Fruit fly (Drosophila melanogaster): ENCODE results near the gene mib1.

Gene mib1

DNA sequence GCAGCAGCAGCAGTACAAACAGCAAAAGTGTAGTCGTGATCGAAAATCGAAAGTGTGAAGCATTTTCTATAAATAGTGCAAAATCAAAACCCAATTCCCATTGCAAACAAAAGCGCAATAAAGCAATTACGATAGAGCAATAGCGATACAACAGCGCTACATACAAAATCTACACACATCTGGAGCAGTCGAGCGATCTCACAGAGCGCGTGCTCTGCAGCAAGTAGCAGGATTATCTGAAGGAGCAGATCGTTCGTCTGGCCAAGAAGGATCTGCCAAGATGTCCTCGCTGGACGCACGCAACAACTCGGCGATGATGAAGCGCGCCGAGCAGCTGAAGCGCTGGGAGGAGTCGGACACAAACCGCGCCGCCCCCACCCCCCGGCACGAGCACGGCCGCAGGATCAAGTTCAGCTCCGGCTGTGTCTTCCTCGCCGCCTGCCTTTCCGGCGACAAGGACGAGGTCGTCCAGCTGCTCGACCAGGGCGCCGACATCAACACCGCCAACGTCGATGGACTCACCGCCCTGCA is 41.5 kb upstream of the mib1 start:
- TF ChIP-seq D1 (tag; optimal IDR thresholded peaks at IDR 0.05) (no peak), CG9948 (tag; optimal IDR thresholded peaks at IDR 0.05) (no peak), rn (GFP tag; IDR thresholded peaks at IDR 0.05) (no peak), CG17806 (tag; optimal IDR thresholded peaks at IDR 0.05) (no peak), Pif1A (GFP tag; optimal IDR thresholded peaks at IDR 0.05) (no peak), CG32121 (GFP tag; IDR thresholded peaks at IDR 0.05) (no peak), CG8301 (tag; optimal IDR thresholded peaks at IDR 0.05) (no peak), Snoo (tag; optimal IDR thresholded peaks at IDR 0.05) (no peak), EcR (GFP tag; optimal IDR thresholded peaks at IDR 0.05) (no peak), CG13204 (GFP tag; optimal IDR thresholded peaks at IDR 0.05) (no peak), CG10348 (GFP tag; IDR thresholded peaks at IDR 0.05) (no peak), fd96Ca (GFP tag; IDR thresholded peaks at IDR 0.05) (no peak), Pif1B (GFP tag; optimal IDR thresholded peaks at IDR 0.05) (no peak), CG4496 (GFP tag; IDR thresholded peaks at IDR 0.05) (no peak), gl (tag; optimal IDR thresholded peaks at IDR 0.05) (no peak), Ets98B (GFP tag; IDR thresholded peaks at IDR 0.05) (no peak), CG34367 (tag; optimal IDR thresholded peaks at IDR 0.05) (no peak), CG8159 (tag; optimal IDR thresholded peaks at IDR 0.05) (no peak), CG14655 (GFP tag; optimal IDR thresholded peaks at IDR 0.05) (no peak), CG12605 (GFP tag; IDR thresholded peaks at IDR 0.05) (no peak)

DNA sequence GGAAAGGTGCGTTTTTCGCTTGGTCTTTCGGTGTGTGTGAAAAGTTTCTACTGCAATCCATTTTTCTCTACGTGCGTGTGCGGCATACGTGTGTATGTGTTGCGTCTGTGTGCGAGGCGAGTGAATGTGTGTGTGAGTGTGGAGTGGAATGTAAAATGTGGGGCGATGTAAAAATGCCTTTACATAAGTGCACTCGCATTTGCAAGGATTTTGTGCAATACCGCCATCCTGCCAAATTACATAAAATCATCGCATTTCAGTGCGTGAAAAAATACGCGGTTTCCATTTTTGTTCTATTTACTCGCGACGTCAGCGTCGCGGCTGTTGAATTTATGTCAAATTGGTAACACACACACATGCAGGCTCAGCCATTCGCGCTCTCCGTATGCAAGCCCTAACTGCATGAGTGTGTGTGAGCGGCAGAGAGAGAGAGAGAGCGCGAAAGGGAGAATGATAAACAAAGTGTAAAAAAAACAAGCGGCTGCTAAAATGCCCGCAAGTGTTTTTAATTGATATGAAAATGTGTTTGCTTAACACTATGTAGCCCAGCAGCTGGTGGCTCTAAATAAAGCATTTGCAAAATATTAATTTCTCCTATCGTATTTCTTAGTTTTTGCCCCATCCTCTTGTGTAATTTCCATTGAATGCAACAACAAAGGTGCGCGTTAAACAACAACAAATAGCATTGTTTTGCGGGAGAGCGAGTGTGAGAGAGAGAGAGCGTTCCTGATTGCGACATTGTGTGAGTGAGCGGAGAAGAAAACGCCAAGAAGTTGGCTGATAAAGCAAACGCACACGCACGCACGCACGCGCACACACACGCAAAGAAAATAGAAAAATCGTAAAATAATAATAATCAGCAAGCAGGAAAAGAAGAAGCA is 40.8 kb upstream of the mib1 start:
- TF ChIP-seq fd96Ca (GFP tag; IDR thresholded peaks at IDR 0.05), result peak; percentile 21; the same call in 1 of the 3 replicates
- peak; percentile 8 for TF ChIP-seq D1 (tag; optimal IDR thresholded peaks at IDR 0.05)
- peak; percentile 25 for TF ChIP-seq CG8159 (tag; optimal IDR thresholded peaks at IDR 0.05)
- TF ChIP-seq CG10348 (GFP tag; IDR thresholded peaks at IDR 0.05), result no peak
- TF ChIP-seq Snoo (tag; optimal IDR thresholded peaks at IDR 0.05), result no peak
- TF ChIP-seq CG14655 (GFP tag; optimal IDR thresholded peaks at IDR 0.05), result peak; percentile 13
- peak; percentile 45 for TF ChIP-seq gl (tag; optimal IDR thresholded peaks at IDR 0.05)
- TF ChIP-seq Ets98B (GFP tag; IDR thresholded peaks at IDR 0.05), result 0 out of 2 replicates have a peak, but pooled peaks have one; percentile 12
- TF ChIP-seq CG4496 (GFP tag; IDR thresholded peaks at IDR 0.05), result 0 out of 3 replicates have a peak, but pooled peaks have one; percentile 13
- TF ChIP-seq CG8301 (tag; optimal IDR thresholded peaks at IDR 0.05), result peak; percentile 13
- TF ChIP-seq rn (GFP tag; IDR thresholded peaks at IDR 0.05), result no peak
- TF ChIP-seq Pif1A (GFP tag; optimal IDR thresholded peaks at IDR 0.05), result peak; percentile 50
- TF ChIP-seq CG13204 (GFP tag; optimal IDR thresholded peaks at IDR 0.05), result peak; percentile 8
- TF ChIP-seq CG17806 (tag; optimal IDR thresholded peaks at IDR 0.05), result no peak
- TF ChIP-seq EcR (GFP tag; optimal IDR thresholded peaks at IDR 0.05), result peak; percentile 33
- peak; percentile 45 for TF ChIP-seq Pif1B (GFP tag; optimal IDR thresholded peaks at IDR 0.05)
- no peak for TF ChIP-seq CG32121 (GFP tag; IDR thresholded peaks at IDR 0.05)

DNA sequence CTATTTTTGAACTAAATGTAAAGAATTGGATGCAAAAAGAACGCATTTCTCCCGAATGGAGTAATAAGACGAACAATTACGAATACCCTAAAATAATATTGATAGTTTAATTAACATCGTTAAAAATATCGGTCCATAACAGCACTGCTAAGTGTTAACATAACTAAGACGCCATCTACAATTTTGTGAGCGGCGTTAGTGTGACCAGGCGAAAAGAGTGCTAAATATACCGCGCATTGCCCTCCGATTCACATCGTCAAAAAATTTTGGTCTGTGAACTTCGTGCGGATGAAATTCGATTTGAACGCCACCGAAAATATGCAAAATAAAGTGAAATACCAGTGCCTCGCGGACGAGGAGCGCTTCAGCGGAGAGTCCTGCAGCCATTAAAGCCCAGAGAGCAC is 40.1 kb upstream of the mib1 start, which contains the start of gene Mbs:
TSS of gene Mbs (plus strand) at position 241 of the 404 bp plus-strand sequence.
- no peak for TF ChIP-seq CG9948 (tag; optimal IDR thresholded peaks at IDR 0.05)
- peak; percentile 36; the same call in 1 of the 2 replicates for TF ChIP-seq Ets98B (GFP tag; IDR thresholded peaks at IDR 0.05)
- TF ChIP-seq fd96Ca (GFP tag; IDR thresholded peaks at IDR 0.05), result no peak
- TF ChIP-seq CG12605 (GFP tag; IDR thresholded peaks at IDR 0.05), result no peak
- peak; percentile 10 for TF ChIP-seq CG15710 (tag; optimal IDR thresholded peaks at IDR 0.05)
- no peak for TF ChIP-seq CG8301 (tag; optimal IDR thresholded peaks at IDR 0.05)
- peak; percentile 1 for TF ChIP-seq Snoo (tag; optimal IDR thresholded peaks at IDR 0.05)

DNA sequence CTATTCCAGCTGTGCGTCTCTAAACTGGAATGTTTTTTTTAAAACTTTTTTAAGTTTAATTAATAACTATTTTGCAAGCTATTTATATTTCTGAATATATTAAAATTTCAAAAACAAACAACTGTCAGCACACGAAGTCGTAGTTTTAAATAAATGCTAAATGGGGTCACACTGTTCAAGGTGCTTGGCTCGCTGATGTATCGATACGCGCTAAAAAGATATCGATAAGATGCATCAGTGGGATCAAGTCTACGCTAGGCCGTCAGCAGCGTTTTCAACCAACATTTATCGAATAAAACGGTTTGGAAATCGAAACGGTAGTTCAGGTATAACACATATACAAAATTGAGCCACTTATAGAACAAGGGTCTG is 39.3 kb upstream of the mib1 start, which contains the start of gene Diap1:
TSS of gene Diap1 (minus strand) at position 148 of the 372 bp plus-strand sequence.
- no peak for TF ChIP-seq Pif1B (GFP tag; optimal IDR thresholded peaks at IDR 0.05)
- peak; percentile 12; the same call in 1 of the 3 replicates for TF ChIP-seq CG4496 (GFP tag; IDR thresholded peaks at IDR 0.05)

DNA sequence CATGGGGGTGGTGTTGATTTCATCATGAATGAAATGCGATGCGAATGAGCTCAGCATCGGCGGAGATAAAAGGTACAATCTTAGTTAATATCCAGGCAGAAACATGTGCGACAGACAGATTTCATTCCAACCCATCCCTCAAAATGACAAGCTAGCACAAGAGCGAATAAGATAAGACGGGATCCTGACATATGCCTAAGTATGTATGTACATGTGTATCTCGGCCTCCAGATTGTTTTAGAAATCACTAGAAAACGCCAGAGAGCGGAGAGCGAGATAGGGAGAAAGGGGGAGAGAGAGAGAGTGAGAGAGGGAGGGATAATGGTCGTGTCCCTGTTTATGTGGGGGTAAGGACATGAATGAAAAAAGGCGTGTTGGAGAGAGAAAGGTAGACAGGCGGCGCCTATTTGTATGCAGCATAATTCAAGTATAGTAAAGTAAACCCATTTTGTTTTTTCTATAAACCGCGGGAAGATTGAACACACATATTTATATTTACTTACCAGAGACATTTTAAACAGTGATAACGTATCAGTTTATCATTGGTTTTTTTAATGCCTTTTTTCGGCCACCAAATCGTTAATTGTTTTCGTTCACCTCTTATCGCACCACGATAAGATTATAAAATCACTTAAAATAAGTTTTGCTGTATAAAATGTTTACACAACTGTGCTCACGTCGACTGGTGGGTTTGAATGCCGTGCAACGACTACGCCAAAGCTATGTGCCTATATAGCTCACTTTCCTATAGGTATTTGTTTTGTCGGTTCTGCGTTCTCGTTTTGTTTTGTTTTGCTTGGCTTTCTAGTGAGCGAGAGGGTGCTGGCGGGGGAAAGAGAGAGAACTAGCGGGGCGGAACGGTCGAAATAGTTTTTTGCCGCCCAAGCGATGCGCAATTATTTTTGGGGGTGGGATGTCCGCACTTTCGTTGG is 38.6 kb upstream of the mib1 start:
- peak; percentile 67; the same call in 2 of the 3 replicates for TF ChIP-seq fd96Ca (GFP tag; IDR thresholded peaks at IDR 0.05)
- peak; percentile 66 for TF ChIP-seq rn (GFP tag; IDR thresholded peaks at IDR 0.05)
- TF ChIP-seq CG13204 (GFP tag; optimal IDR thresholded peaks at IDR 0.05), result peak; percentile 20
- TF ChIP-seq CG12605 (GFP tag; IDR thresholded peaks at IDR 0.05), result peak; percentile 65; the same call in 1 of the 2 replicates
- TF ChIP-seq CG14655 (GFP tag; optimal IDR thresholded peaks at IDR 0.05), result peak; percentile 42
- TF ChIP-seq CG34367 (tag; optimal IDR thresholded peaks at IDR 0.05), result no peak
- TF ChIP-seq Snoo (tag; optimal IDR thresholded peaks at IDR 0.05), result no peak
- TF ChIP-seq CG8301 (tag; optimal IDR thresholded peaks at IDR 0.05), result peak; percentile 39
- no peak for TF ChIP-seq EcR (GFP tag; optimal IDR thresholded peaks at IDR 0.05)
- peak; percentile 56; the same call in 2 of the 3 replicates for TF ChIP-seq CG4496 (GFP tag; IDR thresholded peaks at IDR 0.05)
- TF ChIP-seq CG8159 (tag; optimal IDR thresholded peaks at IDR 0.05), result no peak
- TF ChIP-seq Ets98B (GFP tag; IDR thresholded peaks at IDR 0.05), result peak; percentile 57
- peak; percentile 64 for TF ChIP-seq CG32121 (GFP tag; IDR thresholded peaks at IDR 0.05)

All from whole organism, pupa.